Worm (Caenorhabditis elegans) whole organism, L4 larva: ENCODE measurements around the gene T16G1.5.

Experiments
- D1046.2 ChIP-seq: fragments of 200-800 bp; sonication (Bioruptor generic); IDR thresholded peaks from 2 replicates; pipeline ENCODE4 v1.3.6; 2022; ENCODE audit warnings: missing genetic modification characterization, missing compliant biosample characterization
- F49E8.2 ChIP-seq: sonication (generic microtip); optimal IDR thresholded peaks from 2 replicates; lab custom pipeline; 2016; ENCODE audit warnings: missing compliant biosample characterization, mild to moderate bottlenecking, missing genetic modification characterization, borderline replicate concordance
- T20F7.1 ChIP-seq: fragments of 200-800 bp; sonication (Bioruptor generic); optimal IDR thresholded peaks from 2 replicates; lab custom pipeline; 2018; ENCODE audit warnings: mild to moderate bottlenecking, missing genetic modification characterization, missing compliant biosample characterization
- T26A8.4 ChIP-seq: fragments of 200-800 bp; sonication (Bioruptor generic); IDR thresholded peaks from 2 replicates; pipeline ENCODE4 v1.3.6; 2022; ENCODE audit warnings: missing genetic modification characterization, missing compliant biosample characterization
- Y5F2A.4 ChIP-seq: fragments of 200-800 bp; sonication (Bioruptor generic); optimal IDR thresholded peaks from 2 replicates; lab custom pipeline; 2018; ENCODE audit warnings: mild to moderate bottlenecking, missing genetic modification characterization, missing compliant biosample characterization
- ZK546.5 ChIP-seq, 2 experiments: sonication (generic microtip); optimal IDR thresholded peaks; 2 replicates each; lab custom pipeline; 2017; ENCODE audit warnings: missing biosample characterization in 2 of 2, missing genetic modification characterization in 2 of 2
- aly-2 ChIP-seq: sonication (generic microtip); optimal IDR thresholded peaks from 2 replicates; lab custom pipeline; 2018; ENCODE audit warnings: missing biosample characterization, missing genetic modification characterization
- ceh-28 ChIP-seq: fragments of 150-350 bp; optimal IDR thresholded peaks from 2 replicates; lab custom pipeline; 2014; ENCODE audit warnings: missing biosample characterization, missing genetic modification reagents, missing genetic modification characterization
- daf-16 ChIP-seq, 3 experiments: sonication (generic microtip); optimal IDR thresholded peaks; 2 replicates each; lab custom pipeline; 2016 to 2017; ENCODE audit warnings: missing genetic modification characterization in 3 of 3, missing genetic modification reagents in 3 of 3, mild to moderate bottlenecking in 2 of 3, missing compliant biosample characterization in 2 of 3, missing biosample characterization in 1 of 3, moderate library complexity in 1 of 3
- dmd-9 ChIP-seq: fragments of 200-800 bp; sonication (Bioruptor generic); IDR thresholded peaks from 2 replicates; pipeline ENCODE4 v1.3.6; 2022; ENCODE audit warnings: missing genetic modification reagents, missing genetic modification characterization, missing compliant biosample characterization
- dpl-1 ChIP-seq: fragments of 150-350 bp; optimal IDR thresholded peaks from 2 replicates; lab custom pipeline; 2014; ENCODE audit warnings: missing biosample characterization, missing genetic modification reagents, missing genetic modification characterization
- dve-1 ChIP-seq: sonication (generic microtip); optimal IDR thresholded peaks from 2 replicates; lab custom pipeline; 2017; ENCODE audit warnings: antibody characterized with exemption, mild to moderate bottlenecking, missing genetic modification characterization, missing compliant biosample characterization; ENCODE audit not compliant: insufficient read depth
- fkh-10 ChIP-seq: fragments of 150-350 bp; optimal IDR thresholded peaks from 2 replicates; lab custom pipeline; 2014; ENCODE audit warnings: missing biosample characterization, missing genetic modification reagents, missing genetic modification characterization
- gei-8 ChIP-seq: fragments of 200-800 bp; sonication (Bioruptor generic); optimal IDR thresholded peaks from 2 replicates; lab custom pipeline; 2018; ENCODE audit warnings: mild to moderate bottlenecking, missing genetic modification characterization, missing compliant biosample characterization
- hlh-11 ChIP-seq: fragments of 200-800 bp; sonication (Bioruptor generic); optimal IDR thresholded peaks from 2 replicates; lab custom pipeline; 2018; ENCODE audit warnings: mild to moderate bottlenecking, missing genetic modification characterization, missing compliant biosample characterization
- hlh-30 ChIP-seq: sonication (generic microtip); optimal IDR thresholded peaks from 2 replicates; lab custom pipeline; 2017; ENCODE audit warnings: antibody characterized with exemption, mild to moderate bottlenecking, missing genetic modification characterization, missing compliant biosample characterization; ENCODE audit not compliant: insufficient read depth
- lim-7 ChIP-seq: fragments of 200-800 bp; sonication (Bioruptor generic); IDR thresholded peaks from 2 replicates; pipeline ENCODE4 v1.3.6; 2022; ENCODE audit warnings: missing genetic modification characterization, missing compliant biosample characterization
- lin-29 ChIP-seq: fragments of 200-800 bp; sonication (Bioruptor generic); IDR thresholded peaks from 2 replicates; pipeline ENCODE4 v1.3.6; 2022; ENCODE audit warnings: missing genetic modification reagents, missing genetic modification characterization, missing compliant biosample characterization
- lin-38 ChIP-seq: fragments of 200-800 bp; sonication (Bioruptor generic); IDR thresholded peaks from 2 replicates; pipeline ENCODE4 v1.3.6; 2022; ENCODE audit warnings: missing genetic modification reagents, missing genetic modification characterization, missing compliant biosample characterization
- lin-39 ChIP-seq: fragments of 150-350 bp; optimal IDR thresholded peaks from 2 replicates; lab custom pipeline; 2014; ENCODE audit warnings: missing biosample characterization, missing genetic modification reagents, missing genetic modification characterization
- lir-3 ChIP-seq: sonication (generic microtip); optimal IDR thresholded peaks from 2 replicates; lab custom pipeline; 2016; ENCODE audit warnings: mild to moderate bottlenecking, missing genetic modification characterization, missing compliant biosample characterization
- lsy-2 ChIP-seq, 2 experiments: fragments of 150-350 bp in 1 of 2; sonication (generic microtip) in 1 of 2; optimal IDR thresholded peaks; 2 replicates each; lab custom pipeline; 2014 to 2017; ENCODE audit warnings: missing biosample characterization in 2 of 2, missing genetic modification characterization in 2 of 2
- mep-1 ChIP-seq: fragments of 150-350 bp; sonication (generic microtip); optimal IDR thresholded peaks from 3 replicates; lab custom pipeline; 2014; ENCODE audit warnings: missing biosample characterization, missing genetic modification characterization
- mes-2 ChIP-seq: sonication (generic microtip); optimal IDR thresholded peaks from 2 replicates; lab custom pipeline; 2016; ENCODE audit warnings: missing genotype, mild to moderate bottlenecking, missing genetic modification characterization, missing compliant biosample characterization; ENCODE audit not compliant: poor library complexity, severe bottlenecking
- nhr-28 ChIP-seq: fragments of 150-350 bp; optimal IDR thresholded peaks from 2 replicates; lab custom pipeline; 2014; ENCODE audit warnings: missing biosample characterization, missing genetic modification characterization
- nhr-42 ChIP-seq: fragments of 200-800 bp; sonication (Bioruptor generic); IDR thresholded peaks from 2 replicates; pipeline ENCODE4 v1.3.6; 2022; ENCODE audit warnings: missing genetic modification characterization, missing compliant biosample characterization
- nhr-6 ChIP-seq: fragments of 150-350 bp; optimal IDR thresholded peaks from 2 replicates; lab custom pipeline; 2014; ENCODE audit warnings: missing biosample characterization, missing genetic modification characterization
- saeg-2 ChIP-seq: fragments of 200-800 bp; sonication (Bioruptor generic); IDR thresholded peaks from 2 replicates; pipeline ENCODE4 v1.3.6; 2022; ENCODE audit warnings: missing genetic modification reagents, missing genetic modification characterization, missing compliant biosample characterization
- set-16 ChIP-seq: fragments of 200-800 bp; sonication (Bioruptor generic); IDR thresholded peaks from 2 replicates; pipeline ENCODE4 v1.3.6; 2022; ENCODE audit warnings: missing genetic modification reagents, missing genetic modification characterization, missing compliant biosample characterization
- snpc-4 ChIP-seq: fragments of 150-350 bp; optimal IDR thresholded peaks from 2 replicates; lab custom pipeline; 2014; ENCODE audit warnings: missing biosample characterization, missing genetic modification characterization
- spr-3 ChIP-seq: fragments of 200-800 bp; sonication (Bioruptor generic); optimal IDR thresholded peaks from 2 replicates; lab custom pipeline; 2018; ENCODE audit warnings: mild to moderate bottlenecking, missing genetic modification characterization, missing compliant biosample characterization
- tag-97 ChIP-seq: fragments of 200-800 bp; sonication (Bioruptor generic); IDR thresholded peaks from 2 replicates; pipeline ENCODE4 v1.3.6; 2022; ENCODE audit warnings: missing genetic modification characterization, missing compliant biosample characterization
- unc-62 ChIP-seq, 3 experiments: fragments of 150-350 bp in 1 of 3; sonication (generic microtip); optimal IDR thresholded peaks in 2 of 3; peaks in 1 of 3; 1 replicate in 1 of 3; 2 replicates in 2 of 3; lab custom pipeline; 2014 to 2017; ENCODE audit warnings: missing biosample characterization in 3 of 3, missing genetic modification characterization in 3 of 3, missing genetic modification reagents in 3 of 3, missing genotype in 1 of 3
- vab-7 ChIP-seq: fragments of 200-800 bp; sonication (Bioruptor generic); IDR thresholded peaks from 2 replicates; pipeline ENCODE4 v1.3.6; 2022; ENCODE audit warnings: missing genetic modification reagents, missing genetic modification characterization, missing compliant biosample characterization
- zag-1 ChIP-seq: fragments of 150-350 bp; optimal IDR thresholded peaks from 2 replicates; lab custom pipeline; 2014; ENCODE audit warnings: missing biosample characterization, missing genetic modification characterization
- zfp-2 ChIP-seq: sonication (generic microtip); optimal IDR thresholded peaks from 2 replicates; lab custom pipeline; 2016; ENCODE audit warnings: mild to moderate bottlenecking, missing genetic modification characterization, missing compliant biosample characterization
- zip-2 ChIP-seq: fragments of 150-350 bp; optimal IDR thresholded peaks from 2 replicates; lab custom pipeline; 2014; ENCODE audit warnings: missing biosample characterization, missing genetic modification characterization
- ztf-11 ChIP-seq: fragments of 150-350 bp; optimal IDR thresholded peaks from 2 replicates; lab custom pipeline; 2014; ENCODE audit warnings: missing biosample characterization, missing genetic modification characterization
- ztf-7 ChIP-seq: fragments of 150-350 bp; optimal IDR thresholded peaks from 2 replicates; lab custom pipeline; 2014; ENCODE audit warnings: missing biosample characterization, missing genetic modification characterization

T16G1.5 gene

ce11 chrV:12974047-12974446, 34.7 kb upstream of the T16G1.5 start:
- TF ChIP-seq hlh-11 (tag; lab: Kevin White, UChicago) (no peak), unc-62 (GFP tag; optimal IDR thresholded peaks at IDR 0.05 in 1 of 2; lab: Kevin White, UChicago) (peak in 1 of 2 experiments; percentile 59), unc-62 (tag; optimal IDR thresholded peaks at IDR 0.05; lab: Kevin White, UChicago) (no peak)

- TF ChIP-seq lim-7 (GFP tag; lab: Robert Waterston, UW), result no peak
- TF ChIP-seq dpl-1, result peak; percentile 50
- TF ChIP-seq dve-1 (tag; lab: Kevin White, UChicago), result peak; percentile 34
- TF ChIP-seq T20F7.1 (GFP tag; lab: Kevin White, UChicago), result peak; percentile 74
- no peak for TF ChIP-seq daf-16 (GFP tag; optimal IDR thresholded peaks at IDR 0.05; lab: Kevin White, UChicago)
- no peak for TF ChIP-seq daf-16 (tag; optimal IDR thresholded peaks at IDR 0.05; lab: Kevin White, UChicago)
- no peak for TF ChIP-seq F49E8.2 (tag; lab: Kevin White, UChicago)
- no peak for TF ChIP-seq T26A8.4 (GFP tag; lab: Robert Waterston, UW)
- TF ChIP-seq fkh-10, result no peak
- TF ChIP-seq lin-29, result no peak
- TF ChIP-seq lsy-2 (tag; optimal IDR thresholded peaks at IDR 0.05; lab: Kevin White, UChicago), result peak in 1 of 2 experiments; percentile 90
- TF ChIP-seq set-16 (GFP tag; lab: Robert Waterston, UW), result no peak
- no peak for TF ChIP-seq zfp-2 (tag; lab: Kevin White, UChicago)
- no peak for TF ChIP-seq ceh-28 (tag; lab: Kevin White, UChicago)
- TF ChIP-seq gei-8, result no peak
- no peak for TF ChIP-seq nhr-42 (GFP tag; lab: Robert Waterston, UW)
- TF ChIP-seq mes-2 (tag; lab: Kevin White, UChicago), result peak; percentile 68
- TF ChIP-seq ztf-11 (tag; lab: Kevin White, UChicago), result no peak
- TF ChIP-seq tag-97, result no peak
- TF ChIP-seq spr-3 (GFP tag; lab: Kevin White, UChicago), result no peak
- TF ChIP-seq vab-7 (GFP tag; lab: Robert Waterston, UW), result no peak
- TF ChIP-seq Y5F2A.4, result no peak
- TF ChIP-seq mep-1 (tag; lab: Kevin White, UChicago), result peak; percentile 19
- TF ChIP-seq nhr-6 (tag; lab: Kevin White, UChicago), result peak; percentile 44
- TF ChIP-seq lin-38 (GFP tag; lab: Robert Waterston, UW), result peak; percentile 75
Observed at ce11 chrV:12970575-12971160, 31.3 kb upstream of the T16G1.5 start, which contains the start of gene pnn-1. TSS of gene pnn-1 (plus strand) at chrV:12971110.

- TF ChIP-seq dmd-9 (GFP tag; lab: Robert Waterston, UW) (no peak), saeg-2 (GFP tag; lab: Robert Waterston, UW) (no peak), D1046.2 (GFP tag; lab: Robert Waterston, UW) (no peak), fkh-10 (no peak), zag-1 (tag; lab: Kevin White, UChicago) (no peak), ztf-7 (tag; lab: Kevin White, UChicago) (no peak), lir-3 (tag; lab: Kevin White, UChicago) (no peak), snpc-4 (tag; lab: Kevin White, UChicago) (no peak), aly-2 (tag; lab: Kevin White, UChicago) (no peak), zip-2 (no peak), dpl-1 (no peak), hlh-30 (tag; lab: Kevin White, UChicago) (no peak), lim-7 (GFP tag; lab: Robert Waterston, UW) (no peak), tag-97 (no peak), nhr-28 (tag; lab: Kevin White, UChicago) (no peak), ZK546.5 (tag; optimal IDR thresholded peaks at IDR 0.05; lab: Kevin White, UChicago) (no peak), lin-39 (tag; lab: Kevin White, UChicago) (no peak)
Observed at ce11 chrV:12968555-12968954, 29.2 kb upstream of the T16G1.5 start, which contains the start of gene lin-46. TSS of gene lin-46 (plus strand) at chrV:12968855.
